Fruit fly (Drosophila melanogaster) ovary, adult (tissue): Measurements from ENCODE around the gene CG14304.

Experiments
- CG17801 ChIP-seq: fragments of 200-800 bp; optimal IDR thresholded peaks from 2 replicates; lab custom pipeline; 2019; ENCODE audit warnings: missing biosample characterization, mild to moderate bottlenecking, missing genetic modification characterization, moderate library complexity; ENCODE audit not compliant: partially characterized antibody

CG14304 gene

dm6 chr3R:18624541-18624940 lies 3.4 kb upstream of the CG14304 start:
- TF ChIP-seq CG17801 = no peak

dm6 chr3R:18619451-18619942 lies 1.6 kb downstream of the CG14304 start:
- TF ChIP-seq CG17801 = no peak

DNA sequence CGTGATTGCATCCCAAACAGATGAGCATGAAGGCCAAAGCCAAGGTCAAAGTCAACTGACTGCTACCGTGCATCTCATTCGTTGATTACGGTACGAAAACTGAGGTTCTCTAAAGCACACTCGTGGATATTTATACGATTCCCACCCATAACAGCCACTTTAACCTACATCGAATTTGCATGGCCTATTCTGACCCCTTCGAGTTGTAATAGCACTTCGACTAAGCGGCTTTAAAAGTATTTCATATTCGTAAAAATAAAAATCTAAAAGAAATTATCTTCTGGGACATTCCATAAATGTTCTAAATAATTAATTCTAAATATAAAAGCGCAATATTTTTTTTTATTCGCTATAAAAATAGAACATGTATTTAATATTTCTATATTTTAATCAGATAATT lies 3.7 kb downstream of the CG14304 start, which contains the start of gene CG7695:
CG7695 (minus strand) TSS at position 101 of the 400 bp plus-strand sequence.
- TF ChIP-seq CG17801 = no peak

DNA sequence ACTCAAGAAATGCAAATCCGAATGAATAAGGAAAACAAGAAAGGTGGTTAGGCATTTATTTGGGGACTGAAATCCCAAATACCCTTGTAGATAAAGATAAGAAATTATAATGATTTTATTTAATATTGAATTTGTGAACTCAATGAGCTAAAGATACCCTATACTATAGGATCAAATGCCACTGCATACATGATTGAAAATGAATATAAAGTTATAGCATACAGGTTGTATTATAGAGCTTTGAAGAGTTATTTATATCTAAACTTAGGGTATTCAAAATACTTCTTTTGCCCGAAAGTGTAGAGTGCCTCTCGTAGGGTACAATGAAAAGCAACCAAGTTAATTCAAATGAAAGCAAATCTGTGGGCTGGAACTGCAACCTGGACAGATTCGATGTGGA lies 5.1 kb downstream of the CG14304 start:
- TF ChIP-seq CG17801 = no peak

- TF ChIP-seq CG17801 = no peak
These were observed 22.7 kb downstream of the CG14304 start, which contains the start of gene Tssk for dm6 chr3R:18598391-18598790. Gene Tssk (plus strand): TSS chr3R:18598691.

DNA sequence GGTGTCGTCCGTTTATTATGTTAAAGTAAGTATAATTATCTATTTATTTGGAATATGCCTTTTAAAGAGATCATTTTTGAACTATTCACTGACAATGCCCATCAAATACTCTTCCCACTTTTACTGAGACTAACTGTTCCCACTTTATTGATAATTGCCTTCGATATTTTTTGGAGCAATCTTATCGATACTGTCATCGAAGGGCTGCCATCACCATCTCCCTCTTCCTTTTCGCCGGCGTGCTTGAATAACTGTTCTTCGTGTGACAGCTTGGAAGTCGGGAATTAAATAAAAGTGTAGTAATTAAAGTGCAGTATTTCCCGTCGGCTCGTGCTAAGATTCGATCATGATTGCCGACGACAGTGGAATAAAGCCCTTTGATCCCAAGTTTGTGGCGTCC lies 30.4 kb downstream of the CG14304 start, which contains the start of gene qin:
qin (plus strand) TSS at position 274 of the 400 bp plus-strand sequence.
- TF ChIP-seq CG17801 = no peak

DNA sequence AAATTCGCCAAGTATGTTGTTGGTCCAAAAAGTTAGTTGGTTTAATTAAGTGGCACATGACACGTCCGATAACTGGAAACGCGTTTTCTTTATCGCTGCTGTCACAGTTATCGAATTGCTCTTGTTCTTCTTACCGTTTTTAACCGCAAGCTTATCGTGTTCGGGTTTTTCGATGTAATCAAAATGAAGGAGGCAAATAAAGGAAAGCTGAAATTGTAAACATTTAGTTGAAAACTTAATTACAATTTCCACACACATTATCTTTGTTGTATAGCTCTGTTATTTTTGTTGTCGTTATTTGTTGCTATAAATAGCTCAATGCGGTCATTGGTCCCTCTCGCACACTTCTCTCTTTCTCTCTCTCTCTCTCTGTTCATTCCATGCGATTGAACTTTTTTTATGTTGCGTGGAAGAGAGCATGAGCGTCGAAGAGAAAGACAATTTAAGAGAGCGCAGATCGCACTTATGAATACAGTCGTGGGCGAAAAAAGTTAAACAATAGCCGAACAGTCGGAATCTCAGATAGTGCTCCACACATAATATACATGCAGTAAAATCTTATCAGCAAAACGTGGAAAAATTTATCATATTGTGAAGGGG lies 35.8 kb downstream of the CG14304 start:
- peak; percentile 44 for TF ChIP-seq CG17801

- TF ChIP-seq CG17801 = no peak
These were observed 36.6 kb downstream of the CG14304 start for dm6 chr3R:18584546-18584935.

- TF ChIP-seq CG17801 = peak; percentile 94
These were observed 37.1 kb downstream of the CG14304 start for dm6 chr3R:18583881-18584545.

dm6 chr3R:18582236-18582635 lies 38.9 kb downstream of the CG14304 start:
- no peak for TF ChIP-seq CG17801

DNA sequence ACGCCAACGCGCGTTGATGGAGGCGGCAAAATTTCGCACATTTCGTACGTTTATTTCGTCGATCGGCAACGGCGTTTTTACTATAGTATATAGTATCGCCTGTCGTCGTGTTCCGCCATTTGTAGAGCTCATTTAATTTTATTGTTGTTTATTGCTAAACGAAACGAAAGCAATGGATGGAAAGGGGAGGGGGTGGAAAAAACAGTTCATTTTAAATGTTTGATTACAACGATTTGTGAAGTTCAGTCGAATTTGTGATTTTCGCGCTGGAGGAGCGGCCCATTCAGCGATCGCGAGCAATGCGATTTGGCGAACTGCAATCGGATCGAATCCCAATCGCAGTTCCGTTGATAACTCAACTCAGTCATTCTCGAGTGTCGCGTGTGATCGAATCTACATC lies 40.1 kb downstream of the CG14304 start:
- TF ChIP-seq CG17801 = no peak

DNA sequence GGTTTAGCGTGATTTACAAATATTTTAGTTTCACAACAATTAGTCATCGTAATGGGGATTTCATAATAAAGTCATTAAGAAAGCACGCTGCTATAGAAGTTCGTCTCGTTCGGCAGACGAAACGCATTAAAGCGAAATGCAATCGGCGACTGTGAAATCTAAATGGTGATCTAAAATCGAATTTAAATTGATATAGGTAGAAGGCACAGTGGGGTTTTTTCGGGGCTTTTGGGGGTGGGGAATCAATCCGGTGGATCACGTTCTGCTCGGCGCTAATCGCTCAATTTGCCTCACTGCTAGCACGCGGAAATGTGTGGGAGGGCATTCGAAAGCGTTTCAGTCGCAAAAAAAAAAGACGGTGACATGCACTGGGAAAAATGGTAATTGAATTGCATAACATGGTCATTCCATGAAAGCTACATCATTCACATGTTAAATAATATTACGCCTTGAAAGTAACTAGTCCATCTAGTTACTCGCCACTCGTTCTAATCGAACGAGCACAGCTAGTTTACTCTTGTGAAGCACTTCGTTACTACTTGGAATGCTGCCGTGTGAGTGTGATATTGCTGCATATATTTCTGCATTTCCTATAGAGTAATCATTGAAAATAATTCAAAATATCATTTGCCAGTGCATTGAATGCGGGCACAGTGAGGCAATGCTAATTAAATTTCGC lies 43.2 kb downstream of the CG14304 start:
- no peak for TF ChIP-seq CG17801

DNA sequence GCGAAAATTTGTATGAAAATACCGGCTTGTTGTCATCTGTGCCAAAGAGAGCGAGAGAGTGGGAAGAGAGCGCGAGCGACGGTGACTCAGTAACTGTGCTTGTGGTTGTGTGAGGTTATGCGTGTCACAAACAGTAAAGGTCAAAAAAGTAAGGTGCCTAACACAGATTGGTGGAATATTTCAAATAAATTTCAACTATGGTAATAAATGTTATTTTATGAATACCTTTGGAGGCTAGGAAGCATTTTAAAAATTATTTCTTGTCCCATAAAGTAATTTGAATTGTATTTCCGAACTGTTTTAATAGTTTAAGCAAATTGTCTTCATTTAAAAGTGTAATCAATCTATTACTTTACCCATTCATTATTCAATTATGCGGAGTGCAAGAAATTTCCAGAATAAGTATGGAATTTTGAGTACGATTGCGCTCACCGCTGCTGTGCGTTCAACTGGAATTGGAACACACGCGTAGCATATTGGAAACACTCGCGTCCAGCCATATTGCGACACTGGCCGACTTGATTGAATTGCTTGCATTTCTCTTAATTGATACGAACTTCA lies 47.3 kb downstream of the CG14304 start:
- TF ChIP-seq CG17801 = peak; percentile 91

DNA sequence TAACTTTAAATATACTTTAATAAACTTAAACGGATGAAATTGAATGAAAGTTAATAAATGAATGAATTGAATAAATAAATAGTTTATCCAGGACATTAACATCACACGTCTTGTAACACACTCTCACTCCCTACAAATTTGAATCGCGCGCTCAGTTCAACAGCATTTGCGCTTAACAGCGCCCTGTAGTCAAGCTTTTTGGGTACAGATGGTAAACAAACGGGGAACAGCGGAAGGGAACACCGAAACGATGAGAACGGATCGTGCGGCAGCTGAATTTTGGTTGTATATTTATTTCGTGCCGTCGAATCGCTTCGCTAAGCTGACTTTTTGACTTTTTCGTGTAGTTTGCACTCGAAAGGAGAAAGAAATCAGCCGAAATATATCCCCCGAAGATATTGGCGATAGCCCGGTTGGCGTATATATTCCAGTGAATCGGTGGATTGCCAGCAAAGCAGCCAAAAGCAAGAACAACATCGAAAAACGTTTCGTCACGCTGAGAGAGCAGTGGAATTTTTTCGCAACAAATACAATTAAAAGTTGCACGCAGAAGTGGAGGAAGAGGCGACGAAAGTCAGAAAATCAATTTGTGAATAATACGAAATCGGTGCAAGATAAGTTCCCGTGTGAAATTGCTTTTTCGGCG lies 48.2 kb downstream of the CG14304 start, which contains the start of the genes CG7694 and fray:
CG7694 (plus strand) TSS at position 247 of the 646 bp plus-strand sequence.
fray (plus strand) TSS at position 247 of the 646 bp plus-strand sequence.
- no peak for TF ChIP-seq CG17801

dm6 chr3R:18572240-18572803 lies 48.8 kb downstream of the CG14304 start:
- no peak for TF ChIP-seq CG17801

DNA sequence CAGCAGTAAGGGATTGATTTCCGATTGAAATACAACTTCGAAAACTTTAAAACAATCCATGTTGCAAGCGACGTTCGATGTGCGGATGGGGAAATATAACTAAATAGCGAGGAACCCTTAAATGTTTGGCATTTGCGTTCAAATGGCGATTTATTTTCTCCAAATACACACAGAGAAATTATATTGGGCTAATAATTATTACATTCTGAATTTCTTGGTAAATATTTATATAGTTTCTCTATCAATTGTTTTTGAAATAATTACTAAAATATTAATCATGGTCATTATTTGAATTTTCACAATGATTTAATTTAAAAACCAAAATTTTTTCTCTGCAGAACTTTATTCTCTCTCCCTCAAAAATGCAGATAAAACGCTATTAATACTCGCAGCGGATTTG lies 56.1 kb downstream of the CG14304 start, which contains the start of the genes CG43210 and hemo:
CG43210 (minus strand) TSS at position 101 of the 400 bp plus-strand sequence.
hemo (minus strand) TSS at position 101 of the 400 bp plus-strand sequence.
- TF ChIP-seq CG17801 = no peak
